Worm (Caenorhabditis elegans) whole organism, young adult: ENCODE measurements around the gene bed-3.

ENCODE experiments used
- K12H6.12 ChIP-seq: fragments of 200-800 bp; sonication (Bioruptor generic); optimal IDR thresholded peaks from 2 replicates; lab custom pipeline; 2018; ENCODE audit warnings: mild to moderate bottlenecking, missing genetic modification characterization, missing compliant biosample characterization
- ZK185.1 ChIP-seq: sonication (generic microtip); optimal IDR thresholded peaks from 2 replicates; lab custom pipeline; 2016; ENCODE audit warnings: mild to moderate bottlenecking, missing genetic modification characterization, missing compliant biosample characterization; ENCODE audit not compliant: poor library complexity, severe bottlenecking
- ama-1 ChIP-seq, 3 experiments: fragments of 150-350 bp in 1 of 3; sonication (generic microtip) in 2 of 3; optimal IDR thresholded peaks; 2 replicates each; lab custom pipeline; 2014 to 2018; ENCODE audit warnings: missing biosample characterization in 2 of 3, missing genetic modification characterization in 2 of 3, missing genetic modification reagents in 2 of 3
- ceh-91 ChIP-seq: fragments of 200-800 bp; sonication (Bioruptor generic); IDR thresholded peaks from 2 replicates; pipeline ENCODE4 v1.3.6; 2022; ENCODE audit warnings: missing genetic modification reagents, missing genetic modification characterization, missing compliant biosample characterization
- chd-7 ChIP-seq: sonication (generic microtip); optimal IDR thresholded peaks from 2 replicates; lab custom pipeline; 2016; ENCODE audit warnings: mild to moderate bottlenecking, missing genetic modification characterization, moderate library complexity, missing compliant biosample characterization
- dpff-1 ChIP-seq: sonication (generic microtip); optimal IDR thresholded peaks from 2 replicates; lab custom pipeline; 2017; ENCODE audit warnings: mild to moderate bottlenecking, missing genetic modification characterization, missing compliant biosample characterization
- fkh-3 ChIP-seq: sonication (generic microtip); optimal IDR thresholded peaks from 2 replicates; lab custom pipeline; 2016; ENCODE audit warnings: mild to moderate bottlenecking, missing genetic modification characterization, missing compliant biosample characterization
- him-1 ChIP-seq: sonication (generic microtip); optimal IDR thresholded peaks from 2 replicates; lab custom pipeline; 2016; ENCODE audit warnings: missing genotype, missing genetic modification reagents, missing genetic modification characterization, missing compliant biosample characterization
- lin-35 ChIP-seq, 3 experiments: fragments of 150-350 bp in 2 of 3; sonication (generic microtip) in 1 of 3; optimal IDR thresholded peaks; 2 replicates each; lab custom pipeline; 2014 to 2018; ENCODE audit warnings: missing biosample characterization in 3 of 3, missing genetic modification characterization in 3 of 3, missing genetic modification reagents in 3 of 3
- snpc-4 ChIP-seq, 5 experiments: fragments of 150-350 bp in 1 of 5; sonication (generic microtip) in 4 of 5; optimal IDR thresholded peaks; 2 replicates each; lab custom pipeline; 2014 to 2018; ENCODE audit warnings: missing genetic modification characterization in 5 of 5, missing biosample characterization in 3 of 5, antibody characterized with exemption in 2 of 5, mild to moderate bottlenecking in 2 of 5, missing compliant biosample characterization in 2 of 5, missing genotype in 2 of 5, moderate library complexity in 2 of 5, missing genetic modification reagents in 1 of 5
- tbx-9 ChIP-seq: sonication (generic microtip); optimal IDR thresholded peaks from 2 replicates; lab custom pipeline; 2016; ENCODE audit warnings: borderline replicate concordance, missing genetic modification characterization, inconsistent platforms, missing compliant biosample characterization
- unc-130 ChIP-seq: sonication (generic microtip); optimal IDR thresholded peaks from 2 replicates; lab custom pipeline; 2016; ENCODE audit warnings: missing genetic modification reagents, missing genetic modification characterization, missing compliant biosample characterization

DNA sequence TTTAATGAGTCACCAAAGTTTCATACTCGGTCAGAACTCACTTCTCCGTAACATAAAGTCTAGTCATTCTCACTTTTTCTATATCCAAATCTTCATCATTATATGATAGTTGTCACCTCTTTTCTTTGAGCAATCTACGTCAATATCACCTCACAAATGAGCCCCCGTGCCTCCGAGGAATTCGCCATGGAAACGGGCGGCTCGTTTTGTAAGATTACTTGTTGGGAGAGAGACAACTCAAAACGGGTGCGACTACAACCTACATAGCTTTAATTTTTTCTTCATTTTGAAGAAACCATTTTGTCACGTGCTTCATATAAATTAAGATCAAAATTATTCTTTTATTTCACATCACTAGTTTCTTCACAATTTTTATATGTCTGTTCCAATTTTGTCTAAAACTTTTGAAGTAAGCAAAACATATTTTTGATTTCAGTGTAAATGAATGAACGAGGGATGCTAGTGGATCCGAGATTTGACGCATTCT, 37.4 kb upstream of the bed-3 start, which contains the start of gene nhr-4:
- no peak for TF ChIP-seq K12H6.12 (tag; lab: Kevin White, UChicago)
- no peak for TF ChIP-seq lin-35 (GFP tag; optimal IDR thresholded peaks at IDR 0.05; lab: Kevin White, UChicago)
- no peak for TF ChIP-seq fkh-3 (tag; lab: Kevin White, UChicago)
- TF ChIP-seq him-1, result no peak
- no peak for TF ChIP-seq ZK185.1 (tag; lab: Kevin White, UChicago)
- TF ChIP-seq ceh-91 (GFP tag; lab: Robert Waterston, UW), result no peak
- no peak for TF ChIP-seq chd-7 (tag; lab: Kevin White, UChicago)
- no peak for TF ChIP-seq tbx-9 (tag; lab: Kevin White, UChicago)
- no peak for TF ChIP-seq dpff-1 (tag; lab: Kevin White, UChicago)
- no peak for TF ChIP-seq ama-1 (optimal IDR thresholded peaks at IDR 0.05; lab: Kevin White, UChicago)
- TF ChIP-seq ama-1 (GFP tag; optimal IDR thresholded peaks at IDR 0.05; lab: Kevin White, UChicago), result no peak
- no peak for TF ChIP-seq snpc-4 (GFP tag; optimal IDR thresholded peaks at IDR 0.05; lab: Kevin White, UChicago)
- TF ChIP-seq snpc-4 (tag; optimal IDR thresholded peaks at IDR 0.05; lab: Kevin White, UChicago), result no peak
- no peak for TF ChIP-seq unc-130 (GFP tag; lab: Kevin White, UChicago)
